Worm (Caenorhabditis elegans): Measurements from ENCODE around the gene swan-1.

- TF ChIP-seq ztf-4 (tag; optimal IDR thresholded peaks at IDR 0.05) (no peak), pax-3 (tag; optimal IDR thresholded peaks at IDR 0.05) (no peak), aly-2 (tag; optimal IDR thresholded peaks at IDR 0.05) (no peak), lin-39 (tag; optimal IDR thresholded peaks at IDR 0.05) (no peak)
Observed at ce11 chrV:13787225-13787898, 19.7 kb downstream of the swan-1 start, which contains the start of the genes F53C11.4 and F53C11.5.
